Worm (Caenorhabditis elegans) whole organism, L4 larva: ENCODE results near the gene nhr-227.

Experiments
- F10B5.3 ChIP-seq: sonication (generic microtip); optimal IDR thresholded peaks from 2 replicates; lab custom pipeline; 2016; ENCODE audit warnings: mild to moderate bottlenecking, missing genetic modification characterization, missing compliant biosample characterization
- R02D3.7 ChIP-seq: fragments of 150-350 bp; sonication (generic microtip); optimal IDR thresholded peaks from 3 replicates; lab custom pipeline; 2014; ENCODE audit warnings: missing biosample characterization, missing genetic modification characterization
- T26A8.4 ChIP-seq: fragments of 200-800 bp; sonication (Bioruptor generic); IDR thresholded peaks from 2 replicates; pipeline ENCODE4 v1.3.6; 2022; ENCODE audit warnings: missing genetic modification characterization, missing compliant biosample characterization
- Y105C5A.15 ChIP-seq: fragments of 200-800 bp; sonication (Bioruptor generic); IDR thresholded peaks from 2 replicates; pipeline ENCODE4 v1.3.6; 2022; ENCODE audit warnings: missing genetic modification characterization, missing compliant biosample characterization
- ZK337.2 ChIP-seq: fragments of 200-800 bp; sonication (Bioruptor generic); IDR thresholded peaks from 2 replicates; pipeline ENCODE4 v1.3.6; 2022; ENCODE audit warnings: missing genetic modification reagents, missing genetic modification characterization, missing compliant biosample characterization
- ama-1 ChIP-seq: fragments of 150-350 bp; optimal IDR thresholded peaks from 2 replicates; lab custom pipeline; 2014; ENCODE audit warnings: inconsistent platforms, mixed read lengths
- ceh-32 ChIP-seq: sonication (generic microtip); optimal IDR thresholded peaks from 2 replicates; lab custom pipeline; 2016; ENCODE audit warnings: mild to moderate bottlenecking, missing genetic modification characterization, missing compliant biosample characterization; ENCODE audit not compliant: poor library complexity
- ceh-44 ChIP-seq: fragments of 200-800 bp; sonication (Bioruptor generic); IDR thresholded peaks from 2 replicates; pipeline ENCODE4 v1.3.6; 2022; ENCODE audit warnings: missing genetic modification reagents, missing genetic modification characterization, missing compliant biosample characterization
- ceh-62 ChIP-seq: sonication (generic microtip); optimal IDR thresholded peaks from 2 replicates; lab custom pipeline; 2017; ENCODE audit warnings: missing biosample characterization, missing genetic modification characterization
- ceh-82 ChIP-seq: sonication (generic microtip); optimal IDR thresholded peaks from 2 replicates; lab custom pipeline; 2017; ENCODE audit warnings: missing biosample characterization, missing genetic modification characterization
- ces-1 ChIP-seq: fragments of 150-350 bp; sonication (generic microtip); optimal IDR thresholded peaks from 4 replicates; lab custom pipeline; 2014; ENCODE audit warnings: missing biosample characterization, missing genetic modification reagents, missing genetic modification characterization
- daf-16 ChIP-seq, 3 experiments: sonication (generic microtip); optimal IDR thresholded peaks; 2 replicates each; lab custom pipeline; 2016 to 2017; ENCODE audit warnings: missing genetic modification characterization in 3 of 3, missing genetic modification reagents in 3 of 3, mild to moderate bottlenecking in 2 of 3, missing compliant biosample characterization in 2 of 3, missing biosample characterization in 1 of 3, moderate library complexity in 1 of 3
- daf-19 ChIP-seq: fragments of 200-800 bp; sonication (Bioruptor generic); conservative IDR thresholded peaks from 2 replicates; pipeline ENCODE4 v1.3.6; 2022; ENCODE audit warnings: missing genetic modification characterization, missing compliant biosample characterization
- daf-8 ChIP-seq: fragments of 200-800 bp; sonication (Bioruptor generic); IDR thresholded peaks from 2 replicates; pipeline ENCODE4 v1.3.6; 2022; ENCODE audit warnings: missing genetic modification characterization, missing compliant biosample characterization
- dmd-6 ChIP-seq: fragments of 200-800 bp; sonication (Bioruptor generic); IDR thresholded peaks from 2 replicates; pipeline ENCODE4 v1.3.6; 2022; ENCODE audit warnings: missing genetic modification reagents, missing genetic modification characterization, missing compliant biosample characterization
- dve-1 ChIP-seq: sonication (generic microtip); optimal IDR thresholded peaks from 2 replicates; lab custom pipeline; 2017; ENCODE audit warnings: antibody characterized with exemption, mild to moderate bottlenecking, missing genetic modification characterization, missing compliant biosample characterization; ENCODE audit not compliant: insufficient read depth
- egl-27 ChIP-seq: sonication (generic microtip); optimal IDR thresholded peaks from 3 replicates; lab custom pipeline; 2017; ENCODE audit warnings: missing biosample characterization, missing genetic modification reagents, missing genetic modification characterization
- gei-8 ChIP-seq: fragments of 200-800 bp; sonication (Bioruptor generic); optimal IDR thresholded peaks from 2 replicates; lab custom pipeline; 2018; ENCODE audit warnings: mild to moderate bottlenecking, missing genetic modification characterization, missing compliant biosample characterization
- hlh-30 ChIP-seq: sonication (generic microtip); optimal IDR thresholded peaks from 2 replicates; lab custom pipeline; 2017; ENCODE audit warnings: antibody characterized with exemption, mild to moderate bottlenecking, missing genetic modification characterization, missing compliant biosample characterization; ENCODE audit not compliant: insufficient read depth
- lim-7 ChIP-seq: fragments of 200-800 bp; sonication (Bioruptor generic); IDR thresholded peaks from 2 replicates; pipeline ENCODE4 v1.3.6; 2022; ENCODE audit warnings: missing genetic modification characterization, missing compliant biosample characterization
- lin-13 ChIP-seq: fragments of 150-350 bp; optimal IDR thresholded peaks from 2 replicates; lab custom pipeline; 2014; ENCODE audit warnings: missing biosample characterization, missing genetic modification reagents, missing genetic modification characterization
- lin-29 ChIP-seq: fragments of 200-800 bp; sonication (Bioruptor generic); IDR thresholded peaks from 2 replicates; pipeline ENCODE4 v1.3.6; 2022; ENCODE audit warnings: missing genetic modification reagents, missing genetic modification characterization, missing compliant biosample characterization
- lin-38 ChIP-seq: fragments of 200-800 bp; sonication (Bioruptor generic); IDR thresholded peaks from 2 replicates; pipeline ENCODE4 v1.3.6; 2022; ENCODE audit warnings: missing genetic modification reagents, missing genetic modification characterization, missing compliant biosample characterization
- mes-2 ChIP-seq: sonication (generic microtip); optimal IDR thresholded peaks from 2 replicates; lab custom pipeline; 2016; ENCODE audit warnings: missing genotype, mild to moderate bottlenecking, missing genetic modification characterization, missing compliant biosample characterization; ENCODE audit not compliant: poor library complexity, severe bottlenecking
- mxl-2 ChIP-seq: fragments of 200-800 bp; sonication (Bioruptor generic); conservative IDR thresholded peaks from 2 replicates; pipeline ENCODE4 v1.3.6; 2022; ENCODE audit warnings: missing genetic modification reagents, missing genetic modification characterization, missing compliant biosample characterization
- nhr-102 ChIP-seq: sonication (generic microtip); optimal IDR thresholded peaks from 2 replicates; lab custom pipeline; 2016; ENCODE audit warnings: mild to moderate bottlenecking, missing genetic modification characterization, moderate library complexity, missing compliant biosample characterization
- nhr-11 ChIP-seq: fragments of 150-350 bp; optimal IDR thresholded peaks from 2 replicates; lab custom pipeline; 2014; ENCODE audit warnings: missing biosample characterization, missing genetic modification characterization
- nhr-111 ChIP-seq: fragments of 200-800 bp; sonication (Bioruptor generic); optimal IDR thresholded peaks from 2 replicates; lab custom pipeline; 2018; ENCODE audit warnings: mild to moderate bottlenecking, missing genetic modification characterization, missing compliant biosample characterization
- nhr-42 ChIP-seq: fragments of 200-800 bp; sonication (Bioruptor generic); IDR thresholded peaks from 2 replicates; pipeline ENCODE4 v1.3.6; 2022; ENCODE audit warnings: missing genetic modification characterization, missing compliant biosample characterization
- nhr-77 ChIP-seq: fragments of 150-350 bp; optimal IDR thresholded peaks from 2 replicates; lab custom pipeline; 2014; ENCODE audit warnings: missing biosample characterization, missing genetic modification characterization
- pha-4 ChIP-seq, 2 experiments: fragments of 150-350 bp in 1 of 2; fragments of 200-800 bp in 1 of 2; sonication (Bioruptor generic) in 1 of 2; IDR thresholded peaks in 1 of 2; optimal IDR thresholded peaks in 1 of 2; 2 replicates each; pipeline versions ENCODE4 v1.3.6 to Lab custom; 2014 to 2022; ENCODE audit warnings: missing genetic modification characterization in 2 of 2, missing genetic modification reagents in 2 of 2, missing biosample characterization in 1 of 2, missing compliant biosample characterization in 1 of 2
- php-3 ChIP-seq: fragments of 200-800 bp; sonication (Bioruptor generic); IDR thresholded peaks from 2 replicates; pipeline ENCODE4 v1.3.6; 2022; ENCODE audit warnings: missing genetic modification reagents, missing genetic modification characterization, missing compliant biosample characterization
- pqm-1 ChIP-seq: sonication (generic microtip); optimal IDR thresholded peaks from 2 replicates; lab custom pipeline; 2017; ENCODE audit warnings: missing biosample characterization, missing genetic modification characterization
- sdz-12 ChIP-seq: fragments of 200-800 bp; sonication (Bioruptor generic); optimal IDR thresholded peaks from 2 replicates; lab custom pipeline; 2018; ENCODE audit warnings: mild to moderate bottlenecking, missing genetic modification characterization, missing compliant biosample characterization
- set-16 ChIP-seq: fragments of 200-800 bp; sonication (Bioruptor generic); IDR thresholded peaks from 2 replicates; pipeline ENCODE4 v1.3.6; 2022; ENCODE audit warnings: missing genetic modification reagents, missing genetic modification characterization, missing compliant biosample characterization
- snpc-1.2 ChIP-seq: fragments of 200-800 bp; sonication (Bioruptor generic); IDR thresholded peaks from 2 replicates; pipeline ENCODE4 v1.3.6; 2022; ENCODE audit warnings: missing genetic modification reagents, missing genetic modification characterization, missing compliant biosample characterization
- tra-1 ChIP-seq: fragments of 200-800 bp; sonication (Bioruptor generic); IDR thresholded peaks from 2 replicates; pipeline ENCODE4 v1.3.6; 2022; ENCODE audit warnings: missing genetic modification reagents, missing genetic modification characterization, missing compliant biosample characterization
- unc-39 ChIP-seq: sonication (generic microtip); optimal IDR thresholded peaks from 2 replicates; lab custom pipeline; 2017; ENCODE audit warnings: missing biosample characterization, missing genetic modification characterization
- unc-62 ChIP-seq, 3 experiments: fragments of 150-350 bp in 1 of 3; sonication (generic microtip); optimal IDR thresholded peaks in 2 of 3; peaks in 1 of 3; 1 replicate in 1 of 3; 2 replicates in 2 of 3; lab custom pipeline; 2014 to 2017; ENCODE audit warnings: missing biosample characterization in 3 of 3, missing genetic modification characterization in 3 of 3, missing genetic modification reagents in 3 of 3, missing genotype in 1 of 3
- zag-1 ChIP-seq: fragments of 150-350 bp; optimal IDR thresholded peaks from 2 replicates; lab custom pipeline; 2014; ENCODE audit warnings: missing biosample characterization, missing genetic modification characterization
- zfp-3 ChIP-seq: fragments of 200-800 bp; sonication (Bioruptor generic); conservative IDR thresholded peaks from 2 replicates; pipeline ENCODE4 v1.3.6; 2022; ENCODE audit warnings: missing genetic modification reagents, missing genetic modification characterization, missing compliant biosample characterization
- zip-2 ChIP-seq: fragments of 150-350 bp; optimal IDR thresholded peaks from 2 replicates; lab custom pipeline; 2014; ENCODE audit warnings: missing biosample characterization, missing genetic modification characterization

The nhr-227 gene

DNA sequence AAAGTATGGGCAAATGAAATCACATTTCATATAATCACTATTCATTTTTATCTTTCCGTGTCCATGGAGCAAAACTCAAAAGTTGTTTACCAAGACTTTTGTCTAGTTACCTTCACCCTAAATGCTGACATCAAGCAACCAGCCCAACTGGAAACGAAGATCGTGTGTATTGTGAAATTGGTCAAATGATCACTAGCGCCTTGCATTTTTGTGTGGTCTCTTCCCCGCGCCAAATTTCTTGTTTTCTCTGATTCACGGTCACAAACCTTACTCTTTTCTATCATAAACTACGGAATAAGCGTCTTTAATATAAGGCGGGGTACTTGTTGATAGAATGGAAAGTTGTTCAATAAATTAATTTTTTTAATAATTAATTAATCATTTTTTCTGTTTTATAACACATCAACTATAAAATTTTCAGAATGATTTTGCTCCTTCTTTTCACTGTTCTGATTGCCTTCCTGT is 35.1 kb upstream of the nhr-227 start, which contains the start of gene cyp-33C7 (continued):
- TF ChIP-seq hlh-30 (tag; lab: Kevin White, UChicago) (peak; percentile 90), pqm-1 (tag; lab: Kevin White, UChicago) (peak; percentile 65), daf-19 (GFP tag; lab: Robert Waterston, UW) (no peak), ceh-82 (tag; lab: Kevin White, UChicago) (no peak), daf-16 (GFP tag; optimal IDR thresholded peaks at IDR 0.05; lab: Kevin White, UChicago) (peak in 1 of 2 experiments; percentile 43), daf-16 (tag; optimal IDR thresholded peaks at IDR 0.05; lab: Kevin White, UChicago) (peak; percentile 98), nhr-111 (GFP tag; lab: Kevin White, UChicago) (no peak), T26A8.4 (no peak), dve-1 (tag; lab: Kevin White, UChicago) (peak; percentile 87), ceh-32 (tag; lab: Kevin White, UChicago) (no peak), egl-27 (tag; lab: Kevin White, UChicago) (no peak), daf-8 (GFP tag; lab: Robert Waterston, UW) (no peak), snpc-1.2 (no peak), unc-39 (tag; lab: Kevin White, UChicago) (no peak), lin-13 (GFP tag; lab: Kevin White, UChicago) (no peak), nhr-77 (tag; lab: Kevin White, UChicago) (peak; percentile 89), nhr-42 (GFP tag; lab: Robert Waterston, UW) (no peak), zag-1 (tag; lab: Kevin White, UChicago) (no peak), nhr-102 (tag; lab: Kevin White, UChicago) (peak; percentile 82), pha-4 (GFP tag; IDR thresholded peaks at IDR 0.05; lab: Robert Waterston, UW) (no peak), pha-4 (tag; optimal IDR thresholded peaks at IDR 0.05; lab: Kevin White, UChicago) (no peak), set-16 (GFP tag; lab: Robert Waterston, UW) (no peak), Y105C5A.15 (GFP tag; lab: Robert Waterston, UW) (no peak), tra-1 (GFP tag; lab: Robert Waterston, UW) (0 out of 2 replicates have a peak, but pooled peaks have one; percentile 39), ceh-44 (GFP tag; lab: Robert Waterston, UW) (no peak), zfp-3 (GFP tag; lab: Robert Waterston, UW) (no peak), zip-2 (tag; lab: Kevin White, UChicago) (no peak), F10B5.3 (tag; lab: Kevin White, UChicago) (no peak), ZK337.2 (GFP tag; lab: Robert Waterston, UW) (no peak), mes-2 (tag; lab: Kevin White, UChicago) (peak; percentile 44), ama-1 (lab: Kevin White, UChicago) (no peak), sdz-12 (GFP tag; lab: Kevin White, UChicago) (no peak), nhr-11 (tag; lab: Kevin White, UChicago) (no peak), lim-7 (GFP tag; lab: Robert Waterston, UW) (no peak)
- TF ChIP-seq, all 104 proteins: peak for 21

DNA sequence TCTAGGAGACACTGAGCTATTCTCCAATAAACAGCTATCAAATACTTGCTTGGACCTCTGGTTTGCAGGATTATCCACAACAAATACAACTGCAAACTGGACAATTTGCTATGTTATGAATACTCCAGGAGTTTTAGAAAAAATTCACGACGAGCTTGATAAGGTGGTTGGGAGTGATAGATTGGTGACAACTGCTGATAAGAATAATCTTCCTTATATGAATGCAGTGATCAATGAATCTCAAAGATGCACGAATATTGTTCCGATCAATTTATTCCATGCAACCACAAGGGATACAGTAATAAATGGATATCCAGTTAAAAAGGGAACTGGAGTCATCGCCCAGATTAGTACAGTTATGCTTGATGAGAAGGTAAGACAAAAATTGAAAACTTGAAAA is 33.5 kb upstream of the nhr-227 start:
- peak; percentile 7 for TF ChIP-seq pqm-1 (tag; lab: Kevin White, UChicago)
- peak; percentile 73 for TF ChIP-seq dmd-6
- TF ChIP-seq daf-16 (GFP tag; optimal IDR thresholded peaks at IDR 0.05; lab: Kevin White, UChicago), result no peak
- peak; percentile 19 for TF ChIP-seq daf-16 (tag; optimal IDR thresholded peaks at IDR 0.05; lab: Kevin White, UChicago)
- peak; percentile 8 for TF ChIP-seq dve-1 (tag; lab: Kevin White, UChicago)
- no peak for TF ChIP-seq zip-2 (tag; lab: Kevin White, UChicago)

DNA sequence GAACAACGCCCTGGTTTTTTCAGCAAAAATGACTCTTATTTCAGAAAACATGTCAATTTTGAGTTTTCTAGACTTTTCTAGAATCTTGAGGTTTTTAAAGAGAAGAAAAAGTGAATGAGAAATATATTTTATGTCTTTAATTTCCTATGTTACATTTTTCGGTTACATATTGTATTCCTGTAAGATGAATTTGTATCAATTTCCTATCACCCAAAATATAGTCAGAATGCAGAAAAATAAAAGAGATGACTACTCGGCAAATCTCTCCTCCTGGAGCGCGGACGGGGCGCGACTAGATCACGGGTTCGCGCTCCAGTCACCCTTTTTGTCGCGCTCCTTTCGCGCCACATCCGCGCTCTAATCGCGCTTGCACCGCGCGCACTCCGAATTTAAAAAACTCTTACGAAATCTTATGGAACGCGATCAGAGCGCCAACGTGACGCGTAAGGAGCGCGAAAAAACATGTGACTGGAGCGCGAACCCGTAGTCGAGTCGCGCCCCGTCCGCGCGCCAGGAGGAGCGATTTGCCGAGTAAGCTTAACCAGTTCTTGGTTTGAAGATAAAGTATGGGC is 30.6 kb upstream of the nhr-227 start, which contains the start of gene str-253:
Gene str-253 (minus strand): TSS at position 51 of the 572 bp plus-strand sequence.
- TF ChIP-seq dve-1 (tag; lab: Kevin White, UChicago) (no peak), ceh-62 (tag; lab: Kevin White, UChicago) (no peak), daf-8 (GFP tag; lab: Robert Waterston, UW) (no peak), tra-1 (GFP tag; lab: Robert Waterston, UW) (no peak), lin-29 (no peak), gei-8 (no peak), ces-1 (GFP tag; lab: Kevin White, UChicago) (no peak), set-16 (GFP tag; lab: Robert Waterston, UW) (peak; percentile 72), mxl-2 (no peak), unc-62 (GFP tag; optimal IDR thresholded peaks at IDR 0.05 in 1 of 2; lab: Kevin White, UChicago) (peak in 1 of 2 experiments; percentile 82), unc-62 (tag; optimal IDR thresholded peaks at IDR 0.05; lab: Kevin White, UChicago) (no peak), php-3 (GFP tag; lab: Robert Waterston, UW) (no peak), R02D3.7 (tag; lab: Kevin White, UChicago) (no peak), lin-38 (GFP tag; lab: Robert Waterston, UW) (no peak), ama-1 (lab: Kevin White, UChicago) (no peak)
